Fruit fly (Drosophila melanogaster): Measurements from ENCODE around the gene CG14367.

DNA sequence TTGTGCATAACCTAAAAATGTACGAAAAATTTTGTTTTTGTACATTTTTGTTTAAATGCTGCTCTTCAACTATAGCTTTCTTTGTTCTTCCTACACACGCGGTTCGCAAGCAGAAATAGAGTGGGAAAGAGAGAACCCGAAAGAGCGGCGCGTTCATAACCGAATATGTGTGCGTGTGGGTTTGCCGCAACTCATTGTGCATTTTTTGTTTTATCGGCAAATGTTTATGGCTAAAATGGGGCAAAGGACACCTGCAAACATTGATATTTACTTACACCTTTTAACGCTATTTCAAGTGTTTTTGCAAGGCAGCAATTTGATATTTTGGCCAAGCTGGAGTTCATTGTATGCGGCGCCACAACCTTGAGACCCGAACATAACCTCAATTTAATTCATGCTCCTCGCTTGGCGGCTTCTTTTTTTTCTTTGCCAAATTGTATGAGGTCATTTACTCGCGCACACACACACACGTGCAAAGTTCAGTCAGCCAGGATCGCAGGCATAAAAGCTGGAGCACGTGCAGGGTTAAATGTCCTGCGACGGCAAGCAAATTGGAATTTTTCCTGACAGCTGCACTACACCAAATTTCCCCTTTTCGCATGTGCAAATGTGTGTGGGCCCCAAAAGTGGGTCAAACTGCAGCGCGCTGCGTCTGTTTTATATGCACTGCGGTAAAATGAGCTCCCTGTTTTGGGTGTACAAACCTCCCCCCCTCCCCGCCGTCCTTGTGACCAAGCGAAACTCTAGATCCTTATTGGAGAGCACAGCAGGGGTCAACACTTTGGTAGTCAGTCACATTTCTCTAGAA lies 45.9 kb upstream of the CG14367 start:
- TF ChIP-seq Snoo (tag; optimal IDR thresholded peaks at IDR 0.05) (no peak), CG8159 (tag; optimal IDR thresholded peaks at IDR 0.05) (no peak), Ets98B (GFP tag; IDR thresholded peaks at IDR 0.05) (no peak), CG32121 (GFP tag; IDR thresholded peaks at IDR 0.05) (no peak), CG8301 (tag; optimal IDR thresholded peaks at IDR 0.05) (no peak), CG4496 (GFP tag; IDR thresholded peaks at IDR 0.05) (peak; percentile 23; the same call in 1 of the 3 replicates), CG9948 (tag; optimal IDR thresholded peaks at IDR 0.05) (no peak), CG13204 (GFP tag; optimal IDR thresholded peaks at IDR 0.05) (no peak), CG10348 (GFP tag; IDR thresholded peaks at IDR 0.05) (no peak), CG15710 (tag; optimal IDR thresholded peaks at IDR 0.05) (no peak), CG12605 (GFP tag; IDR thresholded peaks at IDR 0.05) (no peak)

Measured in whole organism, pupa.